Fruit fly (Drosophila melanogaster) Kc167 (cell line): ENCODE measurements around the gene Gprk2.

Source experiments
- Myc ChIP-seq: fragments of >200 bp; optimal IDR thresholded peaks from 2 replicates; lab custom pipeline; 2017; ENCODE audit warnings: missing external identifiers
- Sin3A ChIP-seq: fragments of >200 bp; optimal IDR thresholded peaks from 2 replicates; lab custom pipeline; 2018; ENCODE audit warnings: missing external identifiers
- h ChIP-seq: fragments of >200 bp; optimal IDR thresholded peaks from 3 replicates; lab custom pipeline; 2018; ENCODE audit warnings: missing external identifiers
- insv ChIP-seq: fragments of >200 bp; optimal IDR thresholded peaks from 3 replicates; lab custom pipeline; 2018; ENCODE audit warnings: missing external identifiers
- psq ChIP-seq: fragments of >200 bp; optimal IDR thresholded peaks from 2 replicates; lab custom pipeline; 2017; ENCODE audit warnings: missing external identifiers
- ttk ChIP-seq: sonication (Bioruptor generic); optimal IDR thresholded peaks from 2 replicates; lab custom pipeline; 2017; ENCODE audit warnings: missing external identifiers

The Gprk2 gene

dm6 chr3R:31439986-31440385, 34.9 kb downstream of the Gprk2 start:
- no peak for TF ChIP-seq psq
- TF ChIP-seq h (lab: Kevin White, UChicago) = no peak
- TF ChIP-seq ttk (lab: Kevin White, UChicago) = no peak
- no peak for TF ChIP-seq Myc (lab: Kevin White, UChicago)
- no peak for TF ChIP-seq Sin3A (lab: Kevin White, UChicago)
- TF ChIP-seq insv (lab: Kevin White, UChicago) = no peak

- TF ChIP-seq h (lab: Kevin White, UChicago) = no peak
- TF ChIP-seq Myc (lab: Kevin White, UChicago) = no peak
- TF ChIP-seq psq = no peak
- no peak for TF ChIP-seq ttk (lab: Kevin White, UChicago)
- no peak for TF ChIP-seq Sin3A (lab: Kevin White, UChicago)
- no peak for TF ChIP-seq insv (lab: Kevin White, UChicago)
Measured at dm6 chr3R:31440561-31440960, 35.5 kb downstream of the Gprk2 start.

DNA sequence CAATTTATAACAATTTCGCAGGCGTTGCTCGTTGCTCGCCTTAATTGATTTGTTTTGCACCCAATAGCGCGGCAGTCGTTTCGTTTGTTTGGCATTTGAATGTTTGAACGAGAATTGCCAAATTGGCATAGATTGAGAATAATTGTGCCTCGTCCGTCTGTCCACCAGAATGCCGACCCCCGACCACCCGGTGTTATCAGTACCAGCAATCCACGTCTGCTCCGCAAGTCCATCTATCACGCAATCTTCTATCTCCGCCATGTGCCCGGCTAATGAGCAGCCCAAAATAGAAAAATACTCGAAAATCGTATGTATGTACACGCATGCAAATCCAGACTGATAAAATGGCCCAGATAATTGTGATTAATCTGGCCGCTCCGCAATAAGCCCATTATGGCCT, 38.0 kb downstream of the Gprk2 start:
- no peak for TF ChIP-seq Myc (lab: Kevin White, UChicago)
- TF ChIP-seq h (lab: Kevin White, UChicago) = no peak
- TF ChIP-seq insv (lab: Kevin White, UChicago) = no peak
- TF ChIP-seq Sin3A (lab: Kevin White, UChicago) = no peak
- no peak for TF ChIP-seq ttk (lab: Kevin White, UChicago)
- no peak for TF ChIP-seq psq

dm6 chr3R:31443455-31443854, 38.4 kb downstream of the Gprk2 start:
- no peak for TF ChIP-seq psq
- TF ChIP-seq ttk (lab: Kevin White, UChicago) = no peak
- no peak for TF ChIP-seq h (lab: Kevin White, UChicago)
- no peak for TF ChIP-seq insv (lab: Kevin White, UChicago)
- TF ChIP-seq Myc (lab: Kevin White, UChicago) = no peak
- TF ChIP-seq Sin3A (lab: Kevin White, UChicago) = no peak

DNA sequence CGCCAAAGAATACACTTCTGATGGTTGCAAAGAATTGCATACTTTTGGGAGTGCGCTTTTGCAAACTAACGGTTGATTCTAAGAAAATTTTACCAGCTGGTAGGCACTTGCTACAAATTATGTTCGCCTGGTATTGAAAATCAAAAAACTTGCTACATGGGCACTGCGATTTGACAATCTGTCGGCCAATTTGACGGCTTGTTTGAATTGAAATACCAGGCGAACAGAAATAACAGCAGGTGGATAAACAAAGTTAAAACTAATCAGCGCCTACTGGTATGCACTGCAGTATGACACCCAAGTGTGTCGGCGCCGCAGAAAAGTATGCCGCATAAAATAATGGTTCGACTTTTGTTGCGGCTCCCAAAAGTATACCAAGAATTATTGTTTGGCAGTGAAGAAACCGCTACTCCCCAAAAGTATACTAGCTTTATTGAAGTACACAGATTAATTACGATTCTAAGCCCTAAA, 53.0 kb downstream of the Gprk2 start:
- TF ChIP-seq ttk (lab: Kevin White, UChicago) (no peak), psq (no peak), Myc (lab: Kevin White, UChicago) (no peak), h (lab: Kevin White, UChicago) (no peak), insv (lab: Kevin White, UChicago) (no peak), Sin3A (lab: Kevin White, UChicago) (no peak)

- TF ChIP-seq ttk (lab: Kevin White, UChicago) = no peak
- TF ChIP-seq Myc (lab: Kevin White, UChicago) = no peak
- no peak for TF ChIP-seq insv (lab: Kevin White, UChicago)
- TF ChIP-seq psq = no peak
- no peak for TF ChIP-seq h (lab: Kevin White, UChicago)
- no peak for TF ChIP-seq Sin3A (lab: Kevin White, UChicago)
Measured at dm6 chr3R:31459769-31460168, 54.7 kb downstream of the Gprk2 start, which contains the start of gene Loxl1. Gene Loxl1, minus strand, starts transcription at chr3R:31459869.

DNA sequence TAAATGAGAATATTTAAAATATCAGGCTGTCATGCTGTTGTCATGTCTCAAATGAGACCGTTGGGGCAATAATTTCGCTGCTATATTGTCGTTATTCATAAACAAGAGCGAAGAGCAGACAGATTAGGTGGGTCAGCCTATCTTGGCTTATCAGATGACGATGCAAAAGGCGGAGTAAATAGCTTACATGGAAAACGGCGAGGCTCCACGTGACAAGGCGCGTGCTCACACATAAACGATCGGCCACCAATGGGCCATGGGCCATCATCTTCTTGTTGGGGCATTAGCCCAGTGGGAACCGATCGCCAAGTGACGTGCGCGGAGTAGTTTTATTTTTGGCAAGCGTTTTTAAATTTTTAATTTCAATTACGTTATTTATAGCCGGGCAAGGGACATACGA, 56.2 kb downstream of the Gprk2 start:
- TF ChIP-seq Sin3A (lab: Kevin White, UChicago) = no peak
- TF ChIP-seq ttk (lab: Kevin White, UChicago) = no peak
- no peak for TF ChIP-seq Myc (lab: Kevin White, UChicago)
- no peak for TF ChIP-seq psq
- no peak for TF ChIP-seq h (lab: Kevin White, UChicago)
- no peak for TF ChIP-seq insv (lab: Kevin White, UChicago)

dm6 chr3R:31462299-31463011, 57.4 kb downstream of the Gprk2 start:
- no peak for TF ChIP-seq h (lab: Kevin White, UChicago)
- no peak for TF ChIP-seq insv (lab: Kevin White, UChicago)
- TF ChIP-seq ttk (lab: Kevin White, UChicago) = no peak
- no peak for TF ChIP-seq Myc (lab: Kevin White, UChicago)
- no peak for TF ChIP-seq Sin3A (lab: Kevin White, UChicago)
- no peak for TF ChIP-seq psq

DNA sequence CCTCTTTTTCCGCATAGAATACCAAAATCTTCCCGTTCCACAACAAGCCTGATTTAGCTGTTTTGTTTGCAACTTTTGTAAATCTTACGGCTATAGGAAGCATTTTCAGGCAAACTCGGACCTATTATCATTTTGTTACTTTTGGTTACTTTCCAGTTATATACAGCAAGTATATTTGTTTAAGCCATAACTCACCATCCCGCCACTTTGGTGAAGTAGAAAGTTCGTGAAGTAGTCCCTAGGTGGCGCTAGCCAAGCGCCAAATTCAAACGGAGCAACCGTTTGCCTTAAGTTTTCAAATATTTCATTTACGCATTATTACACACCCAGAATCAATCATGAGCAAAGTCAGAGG, 57.9 kb downstream of the Gprk2 start, which contains the start of the genes CG11334 and CG11333:
TSS of gene CG11334 (minus strand) at position 26 of the 355 bp plus-strand sequence.
TSS of gene CG11333 (plus strand) at position 290 of the 355 bp plus-strand sequence.
- TF ChIP-seq ttk (lab: Kevin White, UChicago) (no peak), psq (no peak), Sin3A (lab: Kevin White, UChicago) (no peak), h (lab: Kevin White, UChicago) (no peak), insv (lab: Kevin White, UChicago) (no peak), Myc (lab: Kevin White, UChicago) (no peak)

dm6 chr3R:31477167-31477566, 72.1 kb downstream of the Gprk2 start:
- TF ChIP-seq Myc (lab: Kevin White, UChicago) (no peak), ttk (lab: Kevin White, UChicago) (no peak), psq (no peak), insv (lab: Kevin White, UChicago) (no peak), h (lab: Kevin White, UChicago) (no peak), Sin3A (lab: Kevin White, UChicago) (no peak)

- TF ChIP-seq psq = no peak
Measured at dm6 chr3R:31482117-31482516, 77.1 kb downstream of the Gprk2 start.

dm6 chr3R:31483060-31483459, 78.0 kb downstream of the Gprk2 start:
- no peak for TF ChIP-seq Sin3A (lab: Kevin White, UChicago)
- no peak for TF ChIP-seq Myc (lab: Kevin White, UChicago)
- TF ChIP-seq ttk (lab: Kevin White, UChicago) = no peak
